Fruit fly (Drosophila melanogaster) S2 (cell line): Measurements from ENCODE around the gene Ddr.
A peak's percentile ranks its signal among the peaks of the same experiment; 100 is the strongest.

Source experiments
- CG8478 ChIP-seq: fragments of >200 bp; optimal IDR thresholded peaks from 2 replicates; lab custom pipeline; 2018
- CTCF ChIP-seq, 2 experiments: fragments of >200 bp; optimal IDR thresholded peaks; 2 replicates each; lab custom pipeline; 2018

The Ddr gene

DNA sequence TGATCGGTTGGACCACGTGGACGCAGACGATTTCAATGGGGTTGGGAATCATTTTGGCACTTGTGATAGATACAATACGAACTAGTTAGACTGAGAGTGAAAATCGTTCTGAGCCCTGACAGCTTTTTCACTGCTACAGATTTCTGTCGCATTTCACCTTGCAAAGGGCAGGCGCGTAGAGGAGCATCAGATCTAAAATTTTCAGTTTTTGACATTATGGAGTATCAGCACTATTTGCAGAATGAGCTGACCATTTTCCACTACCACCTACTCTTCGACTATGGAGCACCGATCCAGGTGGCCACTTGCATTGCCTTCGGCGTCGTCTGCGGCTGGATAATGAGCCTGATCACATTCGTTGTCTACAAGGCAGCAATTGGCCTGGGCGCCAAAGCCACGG, 55.7 kb downstream of the Ddr start, which contains the start of the genes CG43922 and CG13984:
TSS of gene CG43922 (minus strand) at position 101 of the 400 bp plus-strand sequence.
TSS of gene CG13984 (plus strand) at position 169 of the 400 bp plus-strand sequence.
- TF ChIP-seq CTCF (optimal IDR thresholded peaks at IDR 0.05; lab: Kevin White, UChicago): no peak
- no peak for TF ChIP-seq CG8478

DNA sequence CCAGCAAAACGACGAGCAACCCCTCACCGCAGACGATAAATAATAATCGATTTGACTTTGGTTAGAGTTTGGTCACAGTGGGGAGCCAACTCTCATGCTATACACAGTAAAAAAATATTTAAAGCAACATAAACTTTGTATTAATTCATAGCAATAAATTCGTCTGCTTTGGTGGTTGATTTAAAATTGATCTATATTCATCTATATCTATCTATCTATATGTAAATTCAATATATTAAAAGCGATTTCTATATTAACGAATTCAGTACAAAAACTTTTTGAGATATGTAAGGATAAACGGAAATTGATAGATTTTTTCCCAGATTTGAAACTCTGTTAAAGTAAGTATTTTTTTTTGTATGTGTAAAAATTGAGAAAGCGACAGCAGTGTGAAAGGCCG, 57.0 kb downstream of the Ddr start:
- TF ChIP-seq CG8478: no peak
- no peak for TF ChIP-seq CTCF (optimal IDR thresholded peaks at IDR 0.05; lab: Kevin White, UChicago)

DNA sequence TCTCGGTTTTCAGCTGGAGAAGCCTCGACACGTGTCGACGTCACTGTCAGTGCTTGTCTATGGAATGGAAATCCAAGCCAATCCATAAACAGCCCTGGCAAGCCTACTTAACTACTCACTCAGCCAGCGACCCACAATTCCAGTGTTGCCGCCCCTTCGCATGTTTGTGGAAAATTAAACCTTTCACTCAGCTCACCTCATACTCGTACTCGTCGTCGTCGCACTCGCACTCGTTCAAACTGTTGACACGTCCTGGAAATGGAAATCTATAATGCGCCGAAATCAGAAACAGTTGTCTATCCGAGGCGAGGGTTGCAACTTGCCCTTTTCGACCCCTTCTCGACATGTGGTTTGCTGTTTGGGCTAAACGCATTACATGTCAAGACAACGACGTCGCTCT, 66.1 kb downstream of the Ddr start:
- no peak for TF ChIP-seq CTCF (optimal IDR thresholded peaks at IDR 0.05; lab: Kevin White, UChicago)
- no peak for TF ChIP-seq CG8478

DNA sequence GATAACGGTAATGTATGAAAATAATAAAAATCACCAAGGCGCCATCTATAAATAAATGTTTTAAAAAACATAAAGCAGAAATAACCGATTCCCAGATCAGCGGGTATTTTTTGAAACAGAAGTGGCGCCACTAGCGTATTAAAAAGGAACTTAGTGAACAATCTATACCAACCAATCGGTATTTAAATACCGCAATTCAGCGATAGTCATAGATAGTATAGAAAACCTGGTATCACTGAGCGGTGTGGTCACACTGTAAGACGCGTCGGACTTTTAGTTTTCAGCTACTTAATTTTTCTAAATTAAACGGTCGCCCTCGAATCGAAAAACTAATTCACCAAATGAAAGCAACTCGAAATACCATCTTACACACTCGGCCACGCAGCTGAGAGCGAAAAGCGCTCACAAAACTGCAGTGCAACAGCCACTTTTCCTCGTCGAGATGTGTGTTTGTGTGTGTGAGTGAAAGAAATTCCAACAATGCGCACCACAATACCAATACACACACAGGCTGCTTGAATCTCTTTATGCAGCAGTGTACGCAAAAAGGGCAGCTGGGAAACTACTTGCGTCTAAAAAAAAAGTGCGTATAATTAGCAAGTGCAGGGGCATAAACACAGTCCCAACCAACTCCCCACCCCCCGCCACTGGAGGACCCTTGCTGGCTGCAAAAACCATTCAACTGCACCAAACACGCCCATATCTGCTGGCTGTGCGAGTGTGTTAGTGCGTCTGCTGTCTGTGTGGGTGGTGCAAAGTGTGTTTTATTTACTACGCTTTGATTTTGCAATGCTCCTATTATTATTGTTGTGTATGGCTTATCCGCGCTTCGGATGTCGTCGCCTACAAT, 70.8 kb downstream of the Ddr start, which contains the start of gene PDZ-GEF:
TSS of gene PDZ-GEF (plus strand) at position 232 of the 850 bp plus-strand sequence.
- TF ChIP-seq CTCF (optimal IDR thresholded peaks at IDR 0.05; lab: Kevin White, UChicago): peak; percentile 93 to 96
- TF ChIP-seq CG8478: peak; percentile 13

DNA sequence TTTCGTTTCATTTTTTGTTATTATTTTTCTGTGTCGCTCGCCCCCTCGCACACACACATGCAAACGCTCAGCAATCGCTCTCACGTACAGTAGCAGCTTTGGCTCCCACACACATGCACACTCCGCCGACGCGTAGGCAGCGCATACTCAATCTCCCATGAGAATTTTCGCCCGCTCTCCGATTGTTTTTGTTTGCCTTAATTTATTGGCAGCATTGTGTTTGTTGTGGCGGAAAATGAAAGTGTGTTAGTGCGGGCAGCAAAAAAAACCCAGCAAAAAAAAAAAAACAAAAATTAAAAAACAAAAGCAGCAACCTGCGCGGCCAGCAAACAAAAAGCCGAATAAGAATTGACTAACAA, 71.4 kb downstream of the Ddr start:
- TF ChIP-seq CG8478: no peak
- TF ChIP-seq CTCF (optimal IDR thresholded peaks at IDR 0.05; lab: Kevin White, UChicago): no peak

DNA sequence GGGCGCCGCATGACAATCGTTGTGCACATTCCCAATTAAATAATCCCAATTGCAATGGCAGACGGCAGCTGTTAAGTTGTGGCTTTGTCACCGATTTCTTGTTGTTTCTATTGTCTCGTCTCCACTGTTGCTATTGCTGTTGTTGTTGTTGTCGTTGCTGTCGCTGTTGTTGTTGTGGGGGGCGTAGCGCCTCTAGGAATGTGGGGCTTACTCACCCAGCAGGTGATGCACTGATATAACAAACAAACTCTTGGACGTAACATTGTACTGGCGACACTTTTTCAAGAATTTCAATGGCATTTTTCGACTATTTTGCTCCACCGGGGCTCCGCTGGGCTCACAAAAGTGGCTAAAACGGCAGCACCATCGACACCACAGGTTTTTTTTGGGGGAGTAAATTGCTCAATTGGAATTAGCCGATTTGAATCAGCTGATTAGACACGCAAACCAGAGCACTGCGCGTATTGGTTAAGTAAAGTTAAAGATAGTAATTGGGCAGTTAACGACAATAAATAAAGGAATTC, 85.0 kb downstream of the Ddr start:
- TF ChIP-seq CG8478: no peak
- no peak for TF ChIP-seq CTCF (optimal IDR thresholded peaks at IDR 0.05; lab: Kevin White, UChicago)

DNA sequence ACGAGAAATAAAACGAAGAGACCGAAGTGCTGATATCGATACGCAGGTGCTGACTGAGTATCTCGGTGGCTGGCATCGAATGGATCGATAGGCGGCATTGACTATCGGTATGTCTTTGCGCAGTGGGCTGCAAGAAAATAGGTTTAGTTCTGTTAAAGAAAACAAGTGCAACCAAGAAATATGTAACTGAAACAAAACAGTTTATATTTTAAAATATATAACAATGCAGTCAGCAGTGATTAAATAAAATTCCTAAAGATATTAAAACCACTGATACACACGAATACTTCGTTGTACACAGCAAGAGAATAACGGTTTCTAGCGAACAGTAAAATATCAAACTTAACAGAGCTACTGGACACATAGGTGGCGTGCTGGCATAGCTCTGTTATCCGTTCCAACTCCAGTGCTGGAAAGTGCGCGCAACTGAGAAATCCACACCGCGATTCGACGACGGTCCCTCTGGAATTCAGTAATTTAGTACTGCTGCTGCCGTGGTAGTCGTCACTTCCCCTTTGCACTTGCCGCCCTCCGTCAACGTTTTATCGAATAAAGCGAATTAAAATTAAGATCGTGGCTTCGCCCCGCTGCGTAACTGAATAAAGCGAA, 85.5 kb downstream of the Ddr start, which contains the start of the genes Pez and Cpr:
TSS of gene Pez (minus strand) at position 305 of the 609 bp plus-strand sequence.
TSS of gene Cpr (plus strand) at position 470 of the 609 bp plus-strand sequence.
- TF ChIP-seq CTCF (optimal IDR thresholded peaks at IDR 0.05; lab: Kevin White, UChicago) (peak; percentile 94 to 98), CG8478 (no peak)

DNA sequence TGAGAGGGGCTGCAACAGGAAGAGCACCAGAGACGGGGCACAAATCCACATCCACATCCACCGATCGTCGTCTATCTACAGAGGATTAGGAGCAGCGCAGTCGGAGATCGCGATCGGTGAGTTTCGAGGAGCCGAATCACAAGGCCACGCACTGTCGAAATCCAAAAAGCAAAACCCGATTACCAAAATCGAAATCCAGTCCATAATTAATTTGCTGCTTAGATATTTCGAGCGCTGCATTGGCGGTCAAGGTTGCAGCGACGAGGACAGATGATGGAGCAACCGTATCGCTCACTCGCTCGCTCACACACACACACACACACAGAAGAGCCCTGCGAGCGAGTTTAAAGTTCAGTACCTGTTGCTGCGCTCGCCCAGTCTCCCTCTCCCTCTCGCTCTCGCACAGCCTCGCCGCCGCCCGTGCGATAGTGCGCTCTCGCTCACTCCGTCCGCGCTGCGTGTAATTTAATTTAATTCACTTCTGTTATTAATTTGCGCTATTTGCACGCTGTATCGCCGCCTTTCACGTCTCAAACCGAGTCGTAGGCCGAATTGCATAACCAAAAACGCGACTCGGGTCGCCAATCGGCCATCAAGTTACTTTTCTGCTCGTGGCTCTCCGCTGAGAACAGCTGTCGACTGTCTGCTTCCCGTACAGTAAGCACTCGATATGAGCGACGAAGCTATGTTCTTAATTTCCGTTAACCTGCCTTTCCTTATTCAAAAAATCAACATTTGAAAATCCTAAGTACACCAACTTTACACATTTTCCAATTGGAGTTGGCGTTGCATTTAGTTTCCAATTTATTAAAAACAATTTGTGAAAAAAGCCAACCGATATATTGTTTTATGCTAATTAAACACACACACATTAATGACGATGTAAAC, 86.3 kb downstream of the Ddr start:
- peak; percentile 20 to 23 for TF ChIP-seq CTCF (optimal IDR thresholded peaks at IDR 0.05; lab: Kevin White, UChicago)
- TF ChIP-seq CG8478: no peak

DNA sequence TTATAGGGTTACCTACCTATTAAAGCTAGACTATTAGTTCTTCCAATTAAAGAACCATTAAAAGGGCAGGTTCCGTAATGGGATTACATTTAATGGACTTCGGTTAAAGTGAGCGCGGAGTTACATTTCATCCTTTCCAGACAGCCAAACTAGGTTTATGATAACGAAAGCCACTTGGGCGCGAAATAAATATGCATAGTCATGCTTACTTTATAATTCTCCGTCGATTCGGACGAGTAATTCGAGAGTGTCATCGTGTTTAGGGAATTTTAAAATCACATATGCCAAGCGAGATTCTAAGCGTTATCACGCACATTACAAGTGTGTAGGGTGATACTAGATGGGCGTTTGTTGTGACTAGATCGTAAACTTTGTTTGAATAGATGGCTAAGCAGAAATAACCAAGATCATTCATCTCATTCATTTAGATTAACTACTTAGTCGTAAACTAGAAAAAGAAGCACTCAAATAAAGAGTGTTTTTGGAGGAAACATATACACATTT, 87.4 kb downstream of the Ddr start:
- no peak for TF ChIP-seq CTCF (optimal IDR thresholded peaks at IDR 0.05; lab: Kevin White, UChicago)
- no peak for TF ChIP-seq CG8478

DNA sequence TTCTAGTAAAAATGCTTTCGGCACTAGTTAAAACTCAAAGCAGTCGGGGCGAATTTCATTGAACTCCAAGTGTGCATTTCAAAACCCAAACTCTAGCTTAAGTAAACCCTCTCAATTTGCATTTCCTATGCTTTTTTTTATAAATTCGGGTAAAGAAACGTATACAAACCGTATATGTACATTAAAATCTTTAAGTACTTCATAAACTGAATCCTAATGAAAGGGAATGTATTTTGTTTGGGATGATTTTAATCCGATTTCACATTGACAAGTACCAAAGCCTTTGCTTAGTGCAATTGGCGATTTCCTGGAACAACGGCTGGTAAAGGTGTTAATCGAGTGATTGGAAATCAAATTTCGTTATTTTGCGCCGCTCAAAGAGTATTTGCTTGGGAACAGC, 88.3 kb downstream of the Ddr start:
- no peak for TF ChIP-seq CG8478
- TF ChIP-seq CTCF (optimal IDR thresholded peaks at IDR 0.05; lab: Kevin White, UChicago): no peak

DNA sequence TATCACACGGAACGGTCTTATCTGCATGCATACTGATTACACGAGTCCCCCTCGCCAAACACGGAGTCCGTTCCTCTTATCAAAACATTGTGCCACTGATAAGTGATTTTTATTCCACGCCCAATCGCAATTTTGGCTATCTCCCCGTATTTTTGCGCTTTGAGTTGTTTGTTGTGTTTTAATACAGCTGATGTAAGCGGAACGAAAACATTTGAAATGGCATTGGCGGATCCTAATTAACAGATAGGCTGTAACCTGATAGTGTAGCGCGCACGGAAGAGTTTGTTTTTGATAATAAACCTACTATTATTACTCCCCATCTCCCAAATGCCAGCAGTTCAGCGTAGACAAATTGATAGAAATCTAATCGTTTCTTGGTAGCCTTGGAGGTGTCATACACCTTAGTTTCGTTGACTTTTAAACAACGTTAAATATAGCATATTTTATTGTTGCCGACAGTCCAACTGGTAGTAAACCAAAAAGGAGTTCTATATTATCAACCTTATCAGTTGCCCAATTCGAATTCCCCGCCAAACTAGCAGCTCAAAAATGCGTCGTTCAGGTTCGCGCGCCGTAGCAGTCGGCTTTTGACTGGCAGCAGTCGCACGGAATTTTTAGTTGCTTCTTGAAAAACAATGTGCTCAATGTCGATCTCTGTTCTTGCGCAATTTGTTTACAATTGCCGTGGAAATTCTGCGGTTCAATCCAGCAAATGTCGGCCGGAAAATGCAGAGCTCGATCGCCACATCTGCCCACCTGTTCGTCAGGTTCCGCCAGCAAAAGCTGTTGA, 90.4 kb downstream of the Ddr start:
- TF ChIP-seq CG8478 (no peak), CTCF (optimal IDR thresholded peaks at IDR 0.05; lab: Kevin White, UChicago) (peak in 1 of 2 experiments; percentile 35)

DNA sequence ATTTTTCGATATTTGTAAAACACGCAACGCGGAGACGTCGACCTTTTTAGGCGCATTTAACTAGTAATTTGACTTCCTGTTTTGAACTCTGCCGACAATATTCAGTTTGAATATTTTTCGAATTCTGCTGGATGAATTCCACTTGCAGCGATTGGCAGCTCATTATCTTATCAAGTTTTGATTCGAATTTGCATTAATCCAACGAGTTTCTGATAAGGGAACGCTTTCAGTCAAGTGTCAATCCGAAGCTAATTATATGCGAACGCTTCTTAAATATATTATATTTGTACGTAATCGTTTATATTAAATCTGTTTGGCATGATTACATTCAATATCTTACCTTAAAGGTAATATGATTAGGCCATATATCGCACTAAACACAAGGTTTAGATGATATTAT, 95.4 kb downstream of the Ddr start, which contains the start of gene CG9497:
TSS of gene CG9497 (minus strand) at position 101 of the 400 bp plus-strand sequence.
- TF ChIP-seq CTCF (optimal IDR thresholded peaks at IDR 0.05; lab: Kevin White, UChicago) (no peak), CG8478 (no peak)

DNA sequence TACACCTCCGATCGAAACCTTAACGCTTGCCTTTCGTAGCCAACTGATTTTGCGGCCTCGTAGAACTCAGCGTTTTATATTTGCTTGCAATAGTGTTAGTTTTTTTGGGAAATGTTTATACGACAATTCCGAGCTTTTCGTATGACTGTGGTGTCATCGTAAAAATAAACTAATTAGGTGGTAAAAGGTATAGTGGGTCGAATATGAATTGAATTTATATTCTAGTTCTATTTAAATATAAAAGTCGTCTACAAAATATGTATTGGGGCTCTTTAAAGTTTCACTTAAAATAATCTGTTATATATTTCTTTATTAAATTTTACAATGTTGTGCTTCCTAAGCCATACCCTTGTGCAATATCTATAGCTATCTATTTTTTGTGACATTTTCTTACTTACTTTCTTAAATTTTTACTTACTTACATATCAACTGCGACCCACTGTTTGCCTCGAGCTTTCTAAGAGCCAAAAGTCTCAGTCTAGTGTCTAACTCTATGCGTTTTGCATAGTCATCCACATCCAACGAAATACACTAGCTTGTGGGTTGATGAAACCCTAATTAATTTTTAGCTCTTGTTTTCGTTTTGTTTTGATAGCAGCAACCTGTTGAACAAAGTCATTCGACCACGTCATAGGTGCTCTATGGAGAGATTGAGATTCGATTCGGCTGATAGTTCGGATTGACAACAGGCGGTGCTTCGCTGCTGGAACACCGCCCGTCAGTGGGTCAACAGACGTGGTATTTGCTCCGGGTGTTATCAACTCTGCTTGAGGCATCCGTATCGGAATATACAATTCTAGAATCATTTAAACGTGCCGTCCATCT, 98.3 kb downstream of the Ddr start, which contains the start of gene CG9498:
TSS of gene CG9498 (minus strand) at position 51 of the 825 bp plus-strand sequence.
- TF ChIP-seq CTCF (optimal IDR thresholded peaks at IDR 0.05; lab: Kevin White, UChicago): no peak
- TF ChIP-seq CG8478: no peak
